Worm (Caenorhabditis elegans): Measurements from ENCODE around the gene rpl-6.

DNA sequence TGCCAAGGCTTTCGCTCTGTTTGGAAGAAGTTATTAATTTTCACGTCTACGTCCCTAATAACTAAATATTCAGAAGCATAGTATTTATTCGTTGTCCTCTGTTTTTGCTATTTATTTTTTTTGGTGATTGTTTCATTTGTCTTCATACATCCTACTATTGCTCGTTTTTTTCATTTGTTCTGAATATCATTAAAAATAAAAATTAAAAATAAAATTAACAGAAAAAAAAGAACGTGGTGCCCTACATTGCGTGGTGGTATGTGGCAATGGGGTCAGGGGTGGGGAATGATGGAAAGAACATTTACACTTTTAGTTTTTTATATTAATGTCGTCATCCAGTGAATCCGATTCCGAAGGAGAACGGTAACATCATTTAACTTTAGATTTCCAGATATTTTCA is 32.8 kb downstream of the rpl-6 start, which contains the start of gene ztf-31:
- TF ChIP-seq ztf-23 (GFP tag; IDR thresholded peaks at IDR 0.05), result no peak
- no peak for TF ChIP-seq flt-1 (GFP tag; IDR thresholded peaks at IDR 0.05)
- TF ChIP-seq ztf-29 (GFP tag; IDR thresholded peaks at IDR 0.05), result no peak
